Fruit fly (Drosophila melanogaster): ENCODE measurements around the gene CG6788.

- TF ChIP-seq usp (GFP tag; optimal IDR thresholded peaks at IDR 0.05) (no peak), pan (optimal IDR thresholded peaks at IDR 0.05) (no peak)
These were observed 31.9 kb upstream of the CG6788 start, which contains the start of gene Mco4 for dm6 chrX:17856029-17856428.

Data from whole organism.